Worm (Caenorhabditis elegans): ENCODE measurements around the gene C17H12.6.

C17H12.6 gene

DNA sequence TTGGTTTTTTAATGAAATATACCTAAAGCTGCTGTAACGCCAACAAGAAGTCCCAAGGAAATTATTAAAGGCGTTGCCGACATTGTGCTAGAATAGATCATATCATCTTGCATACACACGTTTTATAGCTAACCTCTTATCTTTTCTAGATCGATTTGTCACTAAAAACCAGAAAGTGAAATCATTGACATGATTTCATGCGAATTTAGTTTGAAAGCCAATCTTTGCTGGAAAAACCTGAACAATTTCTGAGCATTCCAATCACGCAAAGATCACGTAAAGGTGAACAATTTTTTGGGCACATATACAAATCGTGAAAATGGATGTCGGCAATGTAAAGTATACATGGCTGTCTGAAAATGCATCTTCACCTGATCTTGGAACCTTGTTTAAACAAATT, at the start of gene C17H12.6:
Gene C17H12.6 (minus strand): TSS at position 101 of the 400 bp plus-strand sequence.
- no peak for TF ChIP-seq cey-2 (tag; optimal IDR thresholded peaks at IDR 0.05; ENCODE audit: borderline replicate concordance, insufficient read depth)
- no peak for TF ChIP-seq snpc-1.2 (GFP tag; IDR thresholded peaks at IDR 0.05)
- no peak for TF ChIP-seq Y105C5A.15 (GFP tag; IDR thresholded peaks at IDR 0.05)
- TF ChIP-seq rbr-2 (tag; optimal IDR thresholded peaks at IDR 0.05): no peak
- no peak for TF ChIP-seq ceh-32 (tag; optimal IDR thresholded peaks at IDR 0.05; ENCODE audit: poor library complexity)
- no peak for TF ChIP-seq nhr-25 (tag; optimal IDR thresholded peaks at IDR 0.05; ENCODE audit: borderline replicate concordance, insufficient read depth)

DNA sequence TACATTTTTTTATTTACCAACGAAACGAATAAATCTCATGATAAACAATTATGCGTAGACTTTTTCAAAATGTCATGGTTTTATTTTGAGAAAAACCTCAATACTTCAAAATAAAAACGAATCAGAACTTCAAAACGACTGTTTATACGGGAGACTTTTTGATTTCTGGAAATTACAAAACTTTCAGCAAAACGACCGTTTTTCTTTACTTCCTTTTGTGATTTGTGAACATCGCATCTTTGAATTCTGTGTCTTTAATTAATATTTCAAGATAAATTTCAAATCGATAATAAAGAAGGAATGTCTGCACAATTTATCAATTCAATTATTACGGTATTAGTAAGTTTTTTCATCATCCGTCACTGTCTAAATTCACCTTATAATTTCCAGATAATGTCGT, 45.5 kb upstream of the C17H12.6 start, which contains the start of gene srx-20:
Gene srx-20 (plus strand): TSS at position 301 of the 400 bp plus-strand sequence.
- TF ChIP-seq ceh-28 (tag; optimal IDR thresholded peaks at IDR 0.05) (no peak), rbr-2 (tag; optimal IDR thresholded peaks at IDR 0.05) (no peak), snpc-4 (tag; optimal IDR thresholded peaks at IDR 0.05) (no peak), unc-62 (GFP tag; optimal IDR thresholded peaks at IDR 0.05 in 1 of 2) (no peak), unc-62 (tag; optimal IDR thresholded peaks at IDR 0.05) (no peak), nhr-41 (GFP tag; IDR thresholded peaks at IDR 0.05) (no peak), mes-2 (tag; optimal IDR thresholded peaks at IDR 0.05; ENCODE audit: poor library complexity, severe bottlenecking) (no peak), nhr-25 (tag; optimal IDR thresholded peaks at IDR 0.05; ENCODE audit: borderline replicate concordance, insufficient read depth) (no peak), F44E2.7 (GFP tag; IDR thresholded peaks at IDR 0.05) (no peak), nhr-42 (GFP tag; IDR thresholded peaks at IDR 0.05) (no peak), sdz-12 (GFP tag; optimal IDR thresholded peaks at IDR 0.05) (no peak)

- TF ChIP-seq arid-1 (GFP tag; conservative IDR thresholded peaks at IDR 0.05) (no peak), nhr-111 (GFP tag; optimal IDR thresholded peaks at IDR 0.05) (no peak), pqm-1 (tag; optimal IDR thresholded peaks at IDR 0.05) (no peak), daf-19 (GFP tag; conservative IDR thresholded peaks at IDR 0.05) (no peak), daf-8 (GFP tag; IDR thresholded peaks at IDR 0.05) (no peak), php-3 (GFP tag; IDR thresholded peaks at IDR 0.05) (no peak), zag-1 (tag; optimal IDR thresholded peaks at IDR 0.05) (no peak), ceh-20 (GFP tag; IDR thresholded peaks at IDR 0.05) (no peak), unc-39 (tag; optimal IDR thresholded peaks at IDR 0.05) (no peak), ces-1 (GFP tag; optimal IDR thresholded peaks at IDR 0.05) (no peak), ztf-11 (tag; optimal IDR thresholded peaks at IDR 0.05) (no peak), nhr-76 (tag; optimal IDR thresholded peaks at IDR 0.05) (no peak), nhr-41 (GFP tag; IDR thresholded peaks at IDR 0.05) (no peak), spr-3 (GFP tag; optimal IDR thresholded peaks at IDR 0.05) (no peak), F44E2.7 (GFP tag; IDR thresholded peaks at IDR 0.05) (no peak), ceh-62 (tag; optimal IDR thresholded peaks at IDR 0.05) (no peak), F26F4.8 (GFP tag; conservative IDR thresholded peaks at IDR 0.05) (no peak), nhr-28 (tag; optimal IDR thresholded peaks at IDR 0.05) (no peak), zfp-2 (tag; optimal IDR thresholded peaks at IDR 0.05) (no peak), egl-27 (tag; optimal IDR thresholded peaks at IDR 0.05) (no peak)
These were observed 37.0 kb upstream of the C17H12.6 start, which contains the start of gene R13H7.2 for ce11 chrIV:6859270-6859669. Gene R13H7.2 (minus strand): TSS chrIV:6859370.

DNA sequence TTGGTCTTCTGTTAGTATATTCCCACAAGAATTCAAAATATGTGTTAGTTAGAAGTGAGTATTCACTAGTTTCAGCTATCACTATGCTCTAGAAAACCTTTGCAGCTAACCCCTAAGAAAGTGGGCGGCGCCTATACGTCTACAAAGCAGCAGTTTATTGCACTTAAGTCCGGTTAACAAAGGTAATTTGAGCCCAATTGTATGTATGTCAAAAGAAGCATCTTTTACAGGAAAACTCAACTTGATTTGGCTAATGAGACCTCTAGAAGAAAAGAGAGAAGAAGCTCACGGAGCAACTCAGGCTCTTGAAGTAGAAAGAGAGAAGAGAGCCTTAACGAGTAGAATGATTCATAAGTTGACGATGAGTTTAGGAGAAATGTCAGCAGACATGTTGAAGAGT, 30.4 kb upstream of the C17H12.6 start:
- no peak for TF ChIP-seq lin-13 (GFP tag; optimal IDR thresholded peaks at IDR 0.05)
- no peak for TF ChIP-seq nhr-25 (tag; optimal IDR thresholded peaks at IDR 0.05; ENCODE audit: borderline replicate concordance, insufficient read depth)
- peak in 1 of 2 experiments; percentile 68 for TF ChIP-seq unc-62 (GFP tag; optimal IDR thresholded peaks at IDR 0.05 in 1 of 2)
- no peak for TF ChIP-seq unc-62 (tag; optimal IDR thresholded peaks at IDR 0.05)
- no peak for TF ChIP-seq arid-1 (GFP tag; conservative IDR thresholded peaks at IDR 0.05)
- no peak for TF ChIP-seq unc-39 (tag; optimal IDR thresholded peaks at IDR 0.05)

Measured in whole organism, L4 larva.